Worm (Caenorhabditis elegans) whole organism, L1 larva: ENCODE data around the gene osg-1.

ENCODE experiments used
- C34B4.2 ChIP-seq: sonication (generic microtip); optimal IDR thresholded peaks from 2 replicates; lab custom pipeline; 2017; ENCODE audit warnings: mild to moderate bottlenecking, missing genetic modification characterization, missing compliant biosample characterization
- F16B12.6 ChIP-seq: fragments of 150-350 bp; optimal IDR thresholded peaks from 2 replicates; lab custom pipeline; 2014; ENCODE audit warnings: missing biosample characterization, missing genetic modification characterization
- Y116A8C.19 ChIP-seq: sonication (generic microtip); optimal IDR thresholded peaks from 2 replicates; lab custom pipeline; 2016; ENCODE audit warnings: missing compliant biosample characterization, missing genetic modification characterization, borderline replicate concordance
- alr-1 ChIP-seq: fragments of 200-800 bp; sonication (Bioruptor generic); optimal IDR thresholded peaks from 2 replicates; lab custom pipeline; 2018; ENCODE audit warnings: borderline replicate concordance, mild to moderate bottlenecking, missing genetic modification characterization, missing compliant biosample characterization
- ama-1 ChIP-seq: fragments of 150-350 bp; optimal IDR thresholded peaks from 2 replicates; lab custom pipeline; 2014
- ceh-8 ChIP-seq: fragments of 200-800 bp; sonication (Bioruptor generic); optimal IDR thresholded peaks from 2 replicates; lab custom pipeline; 2018; ENCODE audit warnings: mild to moderate bottlenecking, missing genetic modification characterization, moderate library complexity, missing compliant biosample characterization
- ceh-88 ChIP-seq: fragments of 200-800 bp; sonication (Bioruptor generic); IDR thresholded peaks from 2 replicates; pipeline ENCODE4 v1.3.6; 2022; ENCODE audit warnings: missing genetic modification characterization, missing compliant biosample characterization
- dsc-1 ChIP-seq: sonication (generic microtip); optimal IDR thresholded peaks from 2 replicates; lab custom pipeline; 2016; ENCODE audit warnings: mild to moderate bottlenecking, missing genetic modification characterization, missing compliant biosample characterization
- efl-1 ChIP-seq, 4 experiments: fragments of 150-350 bp; optimal IDR thresholded peaks in 3 of 4; peaks in 1 of 4; 1 replicate in 1 of 4; 2 replicates in 3 of 4; lab custom pipeline; 2014; ENCODE audit warnings: missing biosample characterization in 2 of 4, missing genetic modification characterization in 2 of 4, missing genetic modification reagents in 2 of 4
- ets-5 ChIP-seq: fragments of 200-800 bp; sonication (Bioruptor generic); IDR thresholded peaks from 2 replicates; pipeline ENCODE4 v1.3.6; 2022; ENCODE audit warnings: missing genetic modification characterization, missing compliant biosample characterization
- fkh-4 ChIP-seq: sonication (generic microtip); optimal IDR thresholded peaks from 2 replicates; lab custom pipeline; 2016; ENCODE audit warnings: missing compliant biosample characterization, missing genetic modification characterization, borderline replicate concordance
- fkh-8 ChIP-seq: sonication (generic microtip); optimal IDR thresholded peaks from 2 replicates; lab custom pipeline; 2016; ENCODE audit warnings: mild to moderate bottlenecking, missing genetic modification characterization, missing compliant biosample characterization
- grh-1 ChIP-seq: fragments of 200-800 bp; sonication (Bioruptor generic); IDR thresholded peaks from 2 replicates; pipeline ENCODE4 v1.3.6; 2022; ENCODE audit warnings: missing genetic modification reagents, missing genetic modification characterization, missing compliant biosample characterization
- hlh-4 ChIP-seq: sonication (generic microtip); optimal IDR thresholded peaks from 2 replicates; lab custom pipeline; 2016; ENCODE audit warnings: mild to moderate bottlenecking, missing genetic modification characterization, missing compliant biosample characterization
- irx-1 ChIP-seq: sonication (generic microtip); optimal IDR thresholded peaks from 2 replicates; lab custom pipeline; 2016; ENCODE audit warnings: missing genetic modification characterization, missing compliant biosample characterization
- lin-35 ChIP-seq, 2 experiments: fragments of 150-350 bp; optimal IDR thresholded peaks; 2 replicates each; lab custom pipeline; 2014; ENCODE audit warnings: missing biosample characterization in 2 of 2, missing genetic modification characterization in 2 of 2, missing genetic modification reagents in 2 of 2
- lir-3 ChIP-seq: sonication (generic microtip); optimal IDR thresholded peaks from 2 replicates; lab custom pipeline; 2016; ENCODE audit warnings: mild to moderate bottlenecking, missing genetic modification characterization, moderate library complexity, missing compliant biosample characterization; ENCODE audit not compliant: poor library complexity
- mef-2 ChIP-seq: fragments of 150-350 bp; optimal IDR thresholded peaks from 2 replicates; lab custom pipeline; 2014; ENCODE audit warnings: missing biosample characterization, missing genetic modification characterization
- mep-1 ChIP-seq: fragments of 150-350 bp; optimal IDR thresholded peaks from 2 replicates; lab custom pipeline; 2014; ENCODE audit warnings: missing biosample characterization, missing genetic modification characterization
- nhr-28 ChIP-seq: fragments of 150-350 bp; optimal IDR thresholded peaks from 2 replicates; lab custom pipeline; 2014; ENCODE audit warnings: missing biosample characterization, missing genetic modification characterization
- nhr-77 ChIP-seq: fragments of 150-350 bp; optimal IDR thresholded peaks from 2 replicates; lab custom pipeline; 2014; ENCODE audit warnings: missing biosample characterization, missing genetic modification characterization
- nhr-85 ChIP-seq: sonication (generic microtip); peaks from one replicate; lab custom pipeline; 2016; ENCODE audit warnings: missing genetic modification characterization, inconsistent platforms, missing compliant biosample characterization
- nhr-90 ChIP-seq: sonication (generic microtip); optimal IDR thresholded peaks from 2 replicates; lab custom pipeline; 2016; ENCODE audit warnings: mild to moderate bottlenecking, missing genetic modification characterization, missing compliant biosample characterization; ENCODE audit not compliant: poor library complexity
- pqm-1 ChIP-seq: sonication (generic microtip); optimal IDR thresholded peaks from 3 replicates; lab custom pipeline; 2017; ENCODE audit warnings: missing biosample characterization, missing genetic modification characterization
- snu-23 ChIP-seq: sonication (generic microtip); optimal IDR thresholded peaks from 2 replicates; lab custom pipeline; 2016; ENCODE audit warnings: missing genetic modification characterization, missing compliant biosample characterization
- sox-4 ChIP-seq: sonication (generic microtip); optimal IDR thresholded peaks from 2 replicates; lab custom pipeline; 2016; ENCODE audit warnings: missing genetic modification characterization, missing compliant biosample characterization
- swsn-7 ChIP-seq: sonication (generic microtip); optimal IDR thresholded peaks from 2 replicates; lab custom pipeline; 2016; ENCODE audit warnings: missing genetic modification characterization, missing compliant biosample characterization
- unc-130 ChIP-seq: fragments of 150-350 bp; optimal IDR thresholded peaks from 2 replicates; lab custom pipeline; 2017; ENCODE audit warnings: missing biosample characterization, missing genetic modification characterization, inconsistent platforms
- unc-30 ChIP-seq: sonication (generic microtip); optimal IDR thresholded peaks from 2 replicates; lab custom pipeline; 2017; ENCODE audit warnings: missing biosample characterization, missing genetic modification characterization
- unc-62 ChIP-seq: fragments of 150-350 bp; optimal IDR thresholded peaks from 2 replicates; lab custom pipeline; 2014; ENCODE audit warnings: missing biosample characterization, missing genetic modification reagents, missing genetic modification characterization
- unc-86 ChIP-seq: sonication (generic microtip); optimal IDR thresholded peaks from 2 replicates; lab custom pipeline; 2016; ENCODE audit warnings: missing genetic modification characterization, missing compliant biosample characterization
- unc-98 ChIP-seq: fragments of 200-800 bp; sonication (Bioruptor generic); IDR thresholded peaks from 2 replicates; pipeline ENCODE4 v1.3.6; 2022; ENCODE audit warnings: missing genetic modification characterization, missing compliant biosample characterization
- zip-4 ChIP-seq: fragments of 200-800 bp; sonication (Bioruptor generic); optimal IDR thresholded peaks from 2 replicates; lab custom pipeline; 2018; ENCODE audit warnings: mild to moderate bottlenecking, missing genetic modification characterization, moderate library complexity, missing compliant biosample characterization

The osg-1 gene

ce11 chrIII:5506023-5506597 lies 18.8 kb downstream of the osg-1 start (continued):
- peak; percentile 40 for TF ChIP-seq fkh-8 (tag; lab: Kevin White, UChicago)
- no peak for TF ChIP-seq unc-30 (tag; lab: Kevin White, UChicago)
- no peak for TF ChIP-seq nhr-77 (tag; lab: Kevin White, UChicago)
- peak; percentile 54 for TF ChIP-seq nhr-90 (tag; lab: Kevin White, UChicago)
- TF ChIP-seq nhr-85 (tag; lab: Kevin White, UChicago): peak; percentile 82
- TF ChIP-seq F16B12.6 (tag; lab: Kevin White, UChicago): no peak
- no peak for TF ChIP-seq unc-62 (GFP tag; lab: Kevin White, UChicago)
- TF ChIP-seq fkh-4: no peak
- no peak for TF ChIP-seq ceh-88 (GFP tag; lab: Robert Waterston, UW)
- no peak for TF ChIP-seq C34B4.2 (tag; lab: Kevin White, UChicago)
- peak; percentile 52 for TF ChIP-seq snu-23
- no peak for TF ChIP-seq mef-2 (tag; lab: Kevin White, UChicago)
- no peak for TF ChIP-seq unc-130 (tag; lab: Kevin White, UChicago)
- no peak for TF ChIP-seq lir-3
- TF ChIP-seq dsc-1 (tag; lab: Kevin White, UChicago): no peak
- TF ChIP-seq pqm-1 (tag; lab: Kevin White, UChicago): no peak
- TF ChIP-seq sox-4 (tag; lab: Kevin White, UChicago): peak; percentile 9
- no peak for TF ChIP-seq ets-5 (GFP tag; lab: Robert Waterston, UW)
- no peak for TF ChIP-seq unc-98
- TF ChIP-seq grh-1 (GFP tag; lab: Robert Waterston, UW): peak; percentile 55
- TF ChIP-seq mep-1 (tag; lab: Kevin White, UChicago): no peak
- TF ChIP-seq Y116A8C.19 (tag; lab: Kevin White, UChicago): no peak

- no peak for TF ChIP-seq efl-1 (optimal IDR thresholded peaks at IDR 0.05; lab: Kevin White, UChicago)
- TF ChIP-seq efl-1 (GFP tag; optimal IDR thresholded peaks at IDR 0.05 in 1 of 2; lab: Kevin White, UChicago): peak in 1 of 2 experiments; percentile 92
- no peak for TF ChIP-seq nhr-28 (tag; lab: Kevin White, UChicago)
These were observed 19.6 kb downstream of the osg-1 start for ce11 chrIII:5506936-5507335.

- TF ChIP-seq unc-30 (tag; lab: Kevin White, UChicago): no peak
- no peak for TF ChIP-seq swsn-7
- TF ChIP-seq efl-1 (optimal IDR thresholded peaks at IDR 0.05; lab: Kevin White, UChicago): no peak
- peak in 1 of 2 experiments; percentile 42 for TF ChIP-seq efl-1 (GFP tag; optimal IDR thresholded peaks at IDR 0.05 in 1 of 2; lab: Kevin White, UChicago)
These were observed 21.3 kb downstream of the osg-1 start, which contains the start of gene D1044.7 for ce11 chrIII:5508669-5509068. Gene D1044.7 (minus strand): TSS chrIII:5508769.

ce11 chrIII:5512502-5512901 lies 25.1 kb downstream of the osg-1 start, which contains the start of gene pqn-25:
Gene pqn-25 (minus strand): TSS chrIII:5512602.
- no peak for TF ChIP-seq unc-86 (tag; lab: Kevin White, UChicago)
- no peak for TF ChIP-seq irx-1 (tag; lab: Kevin White, UChicago)
- no peak for TF ChIP-seq ets-5 (GFP tag; lab: Robert Waterston, UW)
- no peak for TF ChIP-seq ceh-88 (GFP tag; lab: Robert Waterston, UW)
- no peak for TF ChIP-seq unc-130 (tag; lab: Kevin White, UChicago)
- no peak for TF ChIP-seq F16B12.6 (tag; lab: Kevin White, UChicago)
- no peak for TF ChIP-seq ceh-8 (GFP tag; lab: Kevin White, UChicago)
- TF ChIP-seq snu-23: no peak
- TF ChIP-seq fkh-4: no peak
- no peak for TF ChIP-seq lin-35 (GFP tag; optimal IDR thresholded peaks at IDR 0.05; lab: Kevin White, UChicago)
- TF ChIP-seq zip-4 (GFP tag; lab: Kevin White, UChicago): no peak
- TF ChIP-seq hlh-4 (tag; lab: Kevin White, UChicago): no peak
- TF ChIP-seq ama-1: no peak

ce11 chrIII:5517423-5517822 lies 30.1 kb downstream of the osg-1 start, which contains the start of gene nekl-4:
Gene nekl-4 (minus strand): TSS chrIII:5517523.
- no peak for TF ChIP-seq ets-5 (GFP tag; lab: Robert Waterston, UW)
- peak; percentile 78 for TF ChIP-seq fkh-8 (tag; lab: Kevin White, UChicago)
- no peak for TF ChIP-seq alr-1 (tag; lab: Kevin White, UChicago)
